Worm (Caenorhabditis elegans) whole organism, late embryonic: Measurements from ENCODE around the gene F58F9.1.

Experiments
- Y22D7AL.16 ChIP-seq: sonication (generic microtip); optimal IDR thresholded peaks from 2 replicates; lab custom pipeline; 2016; ENCODE audit warnings: missing genetic modification characterization, missing compliant biosample characterization
- ama-1 ChIP-seq: fragments of 150-350 bp; optimal IDR thresholded peaks from 2 replicates; lab custom pipeline; 2014
- ceh-22 ChIP-seq: sonication (generic microtip); optimal IDR thresholded peaks from 2 replicates; lab custom pipeline; 2017; ENCODE audit warnings: missing biosample characterization, missing genetic modification characterization
- ceh-9 ChIP-seq: sonication (generic microtip); optimal IDR thresholded peaks from 2 replicates; lab custom pipeline; 2016; ENCODE audit warnings: mild to moderate bottlenecking, missing genetic modification characterization, inconsistent platforms, missing compliant biosample characterization
- elt-2 ChIP-seq: sonication (generic microtip); optimal IDR thresholded peaks from 2 replicates; lab custom pipeline; 2016; ENCODE audit warnings: missing genetic modification reagents, missing genetic modification characterization, missing compliant biosample characterization
- nhr-11 ChIP-seq: fragments of 150-350 bp; optimal IDR thresholded peaks from 2 replicates; lab custom pipeline; 2014; ENCODE audit warnings: missing biosample characterization, missing genetic modification characterization
- pqm-1 ChIP-seq: sonication (generic microtip); optimal IDR thresholded peaks from 2 replicates; lab custom pipeline; 2016; ENCODE audit warnings: missing genetic modification characterization, missing compliant biosample characterization
- pros-1 ChIP-seq: fragments of 150-350 bp; optimal IDR thresholded peaks from 2 replicates; lab custom pipeline; 2014; ENCODE audit warnings: missing biosample characterization, missing genetic modification reagents, missing genetic modification characterization
- tbx-2 ChIP-seq: sonication (generic microtip); optimal IDR thresholded peaks from 2 replicates; lab custom pipeline; 2016; ENCODE audit warnings: missing genetic modification characterization, missing compliant biosample characterization
- unc-55 ChIP-seq: sonication (generic microtip); optimal IDR thresholded peaks from 2 replicates; lab custom pipeline; 2017; ENCODE audit warnings: missing biosample characterization, missing genetic modification reagents, missing genetic modification characterization
- unc-86 ChIP-seq: sonication (generic microtip); optimal IDR thresholded peaks from 2 replicates; lab custom pipeline; 2016; ENCODE audit warnings: missing genetic modification characterization, missing compliant biosample characterization

- no peak for TF ChIP-seq pros-1 (tag; lab: Kevin White, UChicago)
- TF ChIP-seq elt-2 = no peak
- no peak for TF ChIP-seq nhr-11 (tag; lab: Kevin White, UChicago)
- TF ChIP-seq unc-55 = no peak
- TF ChIP-seq Y22D7AL.16 (tag; lab: Kevin White, UChicago) = no peak
- no peak for TF ChIP-seq ama-1 (lab: Kevin White, UChicago)
- no peak for TF ChIP-seq unc-86 (tag; lab: Kevin White, UChicago)
- TF ChIP-seq ceh-9 (tag; lab: Kevin White, UChicago) = no peak
- TF ChIP-seq pqm-1 = no peak
- no peak for TF ChIP-seq ceh-22 (tag; lab: Kevin White, UChicago)
- no peak for TF ChIP-seq tbx-2
These were observed 36.2 kb upstream of the F58F9.1 start, which contains the start of gene C49A9.5 for ce11 chrIV:6213403-6213802.
